Fruit fly (Drosophila melanogaster) whole organism, embryonic: ENCODE data around the gene Gr28a.

ENCODE experiments used
- BEAF-32 ChIP-seq: fragments of 200-800 bp; sonication (Bioruptor generic); optimal IDR thresholded peaks from 3 replicates; lab custom pipeline; 2017; ENCODE audit warnings: missing biosample characterization, missing genetic modification characterization, mild to moderate bottlenecking, moderate library complexity, missing genetic modification reagents
- Bgb ChIP-seq: fragments of 200-800 bp; sonication (Bioruptor generic); IDR thresholded peaks from 2 replicates; pipeline ENCODE4 v1.3.6; 2022; ENCODE audit warnings: missing biosample characterization, missing genetic modification characterization; ENCODE audit not compliant: partially characterized antibody
- CG10274 ChIP-seq: fragments of 200-800 bp; sonication (Bioruptor generic); optimal IDR thresholded peaks from 3 replicates; lab custom pipeline; 2017; ENCODE audit warnings: missing biosample characterization, mild to moderate bottlenecking, missing genetic modification characterization
- CG10979 ChIP-seq: fragments of 200-800 bp; sonication (Bioruptor generic); optimal IDR thresholded peaks from 2 replicates; lab custom pipeline; 2018; ENCODE audit warnings: missing biosample characterization, mild to moderate bottlenecking, missing genetic modification characterization, moderate library complexity
- CG11456 ChIP-seq: fragments of 200-800 bp; sonication (Bioruptor generic); IDR thresholded peaks from 3 replicates; pipeline ENCODE4 v1.3.6; 2022; ENCODE audit warnings: missing biosample characterization, missing genetic modification characterization
- CG11695 ChIP-seq: fragments of 200-800 bp; sonication (Bioruptor generic); IDR thresholded peaks from 3 replicates; pipeline ENCODE4 v1.3.6; 2022; ENCODE audit warnings: missing biosample characterization, missing genetic modification characterization
- CG11723 ChIP-seq: fragments of 200-800 bp; sonication (Bioruptor generic); optimal IDR thresholded peaks from 2 replicates; lab custom pipeline; 2017; ENCODE audit warnings: missing biosample characterization, mild to moderate bottlenecking, missing genetic modification characterization
- CG12391 ChIP-seq: fragments of 200-800 bp; sonication (Bioruptor generic); optimal IDR thresholded peaks from 3 replicates; lab custom pipeline; 2018; ENCODE audit warnings: missing biosample characterization, mild to moderate bottlenecking, missing genetic modification characterization, moderate library complexity
- CG13894 ChIP-seq: fragments of 200-800 bp; sonication (Bioruptor generic); optimal IDR thresholded peaks from 3 replicates; lab custom pipeline; 2018; ENCODE audit warnings: missing biosample characterization, mild to moderate bottlenecking, missing genetic modification characterization, moderate library complexity
- CG14014 ChIP-seq: fragments of 200-800 bp; sonication (Bioruptor generic); IDR thresholded peaks from 2 replicates; pipeline ENCODE4 v1.3.6; 2022; ENCODE audit warnings: missing biosample characterization, missing genetic modification characterization
- CG15073 ChIP-seq: fragments of 200-800 bp; sonication (Bioruptor generic); optimal IDR thresholded peaks from 2 replicates; lab custom pipeline; 2016; ENCODE audit warnings: missing biosample characterization, missing genetic modification characterization
- CG1647 ChIP-seq: fragments of 200-800 bp; sonication (Bioruptor generic); optimal IDR thresholded peaks from 3 replicates; lab custom pipeline; 2016; ENCODE audit warnings: missing biosample characterization, missing genetic modification characterization
- CG17829 ChIP-seq: fragments of 200-800 bp; optimal IDR thresholded peaks from 2 replicates; lab custom pipeline; 2019; ENCODE audit warnings: missing biosample characterization, mild to moderate bottlenecking, missing genetic modification characterization, moderate library complexity
- CG18599 ChIP-seq: fragments of 200-800 bp; sonication (Bioruptor generic); optimal IDR thresholded peaks from 3 replicates; lab custom pipeline; 2017; ENCODE audit warnings: missing biosample characterization, missing genetic modification characterization, mild to moderate bottlenecking, moderate library complexity, missing genetic modification reagents
- CG31224 ChIP-seq: fragments of 200-800 bp; sonication (Bioruptor generic); IDR thresholded peaks from 2 replicates; pipeline ENCODE4 v1.3.6; 2022; ENCODE audit warnings: missing biosample characterization, missing genetic modification characterization
- CG31365 ChIP-seq: fragments of 200-800 bp; sonication (Bioruptor generic); optimal IDR thresholded peaks from 2 replicates; lab custom pipeline; 2018; ENCODE audit warnings: missing biosample characterization, mild to moderate bottlenecking, missing genetic modification characterization
- CG31388 ChIP-seq: fragments of 200-800 bp; sonication (Bioruptor generic); optimal IDR thresholded peaks from 2 replicates; lab custom pipeline; 2016; ENCODE audit warnings: missing biosample characterization, missing genetic modification characterization
- CG3281 ChIP-seq: fragments of 200-800 bp; sonication (Bioruptor generic); optimal IDR thresholded peaks from 3 replicates; lab custom pipeline; 2017; ENCODE audit warnings: missing biosample characterization, mild to moderate bottlenecking, missing genetic modification characterization
- CG34224 ChIP-seq: fragments of 200-800 bp; sonication (Bioruptor generic); IDR thresholded peaks from 3 replicates; pipeline ENCODE4 v1.3.6; 2022; ENCODE audit warnings: missing biosample characterization, missing genetic modification characterization; ENCODE audit not compliant: partially characterized antibody
- CG7786 ChIP-seq: fragments of 200-800 bp; sonication (Bioruptor generic); optimal IDR thresholded peaks from 2 replicates; lab custom pipeline; 2016; ENCODE audit warnings: missing biosample characterization, missing genetic modification characterization
- CG9817 ChIP-seq: fragments of 200-800 bp; sonication (Bioruptor generic); optimal IDR thresholded peaks from 2 replicates; lab custom pipeline; 2018; ENCODE audit warnings: missing biosample characterization, mild to moderate bottlenecking, missing genetic modification characterization, moderate library complexity
- CTCF ChIP-seq: fragments of 200-800 bp; sonication (Bioruptor generic); optimal IDR thresholded peaks from 2 replicates; lab custom pipeline; 2017; ENCODE audit warnings: missing biosample characterization, mild to moderate bottlenecking, missing genetic modification characterization, moderate library complexity
- CoRest ChIP-seq: fragments of 200-800 bp; sonication (Bioruptor generic); optimal IDR thresholded peaks from 3 replicates; lab custom pipeline; 2018; ENCODE audit warnings: missing biosample characterization, mild to moderate bottlenecking, missing genetic modification characterization, moderate library complexity
- CrebB ChIP-seq: fragments of 200-800 bp; sonication (Bioruptor generic); optimal IDR thresholded peaks from 3 replicates; lab custom pipeline; 2018; ENCODE audit warnings: missing biosample characterization, mild to moderate bottlenecking, missing genetic modification characterization
- D ChIP-seq, 2 experiments: fragments of 200-800 bp in 1 of 2; fragments of >200 bp in 1 of 2; sonication (Bioruptor generic) in 1 of 2; optimal IDR thresholded peaks; 2 replicates in 1 of 2; 3 replicates in 1 of 2; lab custom pipeline; 2017; ENCODE audit warnings: mild to moderate bottlenecking in 1 of 2, missing biosample characterization in 1 of 2, missing genetic modification characterization in 1 of 2, missing genetic modification reagents in 1 of 2
- D19A ChIP-seq: fragments of 200-800 bp; optimal IDR thresholded peaks from 3 replicates; lab custom pipeline; 2019; ENCODE audit warnings: missing biosample characterization, mild to moderate bottlenecking, missing genetic modification characterization, moderate library complexity
- Hand ChIP-seq: fragments of 200-800 bp; sonication (Bioruptor generic); optimal IDR thresholded peaks from 2 replicates; lab custom pipeline; 2017; ENCODE audit warnings: mild to moderate bottlenecking, missing biosample characterization, missing genetic modification reagents, missing genetic modification characterization
- HmgZ ChIP-seq: fragments of 200-800 bp; sonication (Bioruptor generic); optimal IDR thresholded peaks from 2 replicates; lab custom pipeline; 2018; ENCODE audit warnings: missing biosample characterization, mild to moderate bottlenecking, missing genetic modification characterization
- Hmr ChIP-seq: fragments of 200-800 bp; sonication (Bioruptor generic); optimal IDR thresholded peaks from 3 replicates; lab custom pipeline; 2017; ENCODE audit warnings: mild to moderate bottlenecking, missing biosample characterization, missing genetic modification reagents, missing genetic modification characterization
- Jarid2 ChIP-seq: fragments of 200-800 bp; sonication (Bioruptor generic); optimal IDR thresholded peaks from 3 replicates; lab custom pipeline; 2017; ENCODE audit warnings: mild to moderate bottlenecking, missing biosample characterization, missing genetic modification reagents, missing genetic modification characterization
- Oli ChIP-seq: fragments of 200-800 bp; sonication (Bioruptor generic); optimal IDR thresholded peaks from 2 replicates; lab custom pipeline; 2018; ENCODE audit warnings: missing biosample characterization, mild to moderate bottlenecking, missing genetic modification characterization, moderate library complexity
- Ptx1 ChIP-seq: fragments of 200-800 bp; sonication (Bioruptor generic); IDR thresholded peaks from 2 replicates; pipeline ENCODE4 v1.3.6; 2022; ENCODE audit warnings: missing biosample characterization, missing genetic modification characterization
- Ravus ChIP-seq: fragments of 200-800 bp; sonication (Bioruptor generic); IDR thresholded peaks from 2 replicates; pipeline ENCODE4 v1.3.6; 2022; ENCODE audit warnings: missing biosample characterization, missing genetic modification characterization
- Sox102F ChIP-seq: fragments of 200-800 bp; sonication (Bioruptor generic); optimal IDR thresholded peaks from 2 replicates; lab custom pipeline; 2018; ENCODE audit warnings: missing biosample characterization, mild to moderate bottlenecking, missing genetic modification characterization, moderate library complexity
- chif ChIP-seq, 2 experiments: fragments of 200-800 bp; sonication (Bioruptor generic); optimal IDR thresholded peaks; 3 replicates each; lab custom pipeline; 2016; ENCODE audit warnings: missing biosample characterization in 2 of 2, missing genetic modification characterization in 2 of 2
- chm ChIP-seq: fragments of 200-800 bp; sonication (Bioruptor generic); IDR thresholded peaks from 2 replicates; pipeline ENCODE4 v1.3.6; 2022; ENCODE audit warnings: missing biosample characterization, missing genetic modification characterization
- cwo ChIP-seq: fragments of 200-800 bp; sonication (Bioruptor generic); optimal IDR thresholded peaks from 3 replicates; lab custom pipeline; 2017; ENCODE audit warnings: missing biosample characterization, missing genetic modification characterization, mild to moderate bottlenecking, moderate library complexity, missing genetic modification reagents
- danr ChIP-seq: fragments of 200-800 bp; sonication (Bioruptor generic); IDR thresholded peaks from 2 replicates; pipeline ENCODE4 v1.3.6; 2022; ENCODE audit warnings: missing biosample characterization, missing genetic modification characterization
- fd96Cb ChIP-seq: fragments of 200-800 bp; sonication (Bioruptor generic); optimal IDR thresholded peaks from 2 replicates; lab custom pipeline; 2018; ENCODE audit warnings: missing biosample characterization, mild to moderate bottlenecking, missing genetic modification characterization, moderate library complexity
- her ChIP-seq: fragments of 200-800 bp; sonication (Bioruptor generic); optimal IDR thresholded peaks from 2 replicates; lab custom pipeline; 2016; ENCODE audit warnings: missing biosample characterization, missing genetic modification characterization
- jumu ChIP-seq: fragments of 200-800 bp; sonication (Bioruptor generic); optimal IDR thresholded peaks from 3 replicates; lab custom pipeline; 2016; ENCODE audit warnings: missing biosample characterization, missing genetic modification characterization
- lbe ChIP-seq: fragments of 200-800 bp; sonication (Bioruptor generic); optimal IDR thresholded peaks from 2 replicates; lab custom pipeline; 2016; ENCODE audit warnings: missing biosample characterization, mild to moderate bottlenecking, missing genetic modification characterization
- lola ChIP-seq, 3 experiments: fragments of >200 bp in 2 of 3; fragments of 200-800 bp in 1 of 3; sonication (Bioruptor generic) in 1 of 3; optimal IDR thresholded peaks; 2 replicates each; lab custom pipeline; 2017 to 2019; ENCODE audit warnings: missing biosample characterization in 3 of 3, missing genetic modification characterization in 3 of 3, mild to moderate bottlenecking in 1 of 3, moderate library complexity in 1 of 3
- onecut ChIP-seq: fragments of 200-800 bp; sonication (Bioruptor generic); IDR thresholded peaks from 2 replicates; pipeline ENCODE4 v1.3.6; 2022; ENCODE audit warnings: missing biosample characterization, missing genetic modification characterization
- pan ChIP-seq, 4 experiments: fragments of >200 bp in 3 of 4; fragments of 200-800 bp in 1 of 4; sonication (Bioruptor generic) in 1 of 4; optimal IDR thresholded peaks in 3 of 4; IDR thresholded peaks in 1 of 4; 2 replicates each; pipeline versions ENCODE4 v1.3.6 to Lab custom; 2017 to 2022; ENCODE audit warnings: missing biosample characterization in 2 of 4, missing genetic modification characterization in 2 of 4, mixed read lengths in 1 of 4
- tgo ChIP-seq: fragments of 200-800 bp; sonication (Bioruptor generic); IDR thresholded peaks from 3 replicates; pipeline ENCODE4 v1.3.6; 2022; ENCODE audit warnings: missing biosample characterization, missing genetic modification characterization

Gene Gr28a

dm6 chr2L:7420305-7421287 is 33.4 kb downstream of the Gr28a start (continued):
- no peak for TF ChIP-seq D (optimal IDR thresholded peaks at IDR 0.05; lab: Kevin White, UChicago)
- TF ChIP-seq D (GFP tag; optimal IDR thresholded peaks at IDR 0.05; lab: Kevin White, UChicago), result peak; percentile 30
- no peak for TF ChIP-seq CG15073
- peak; percentile 4 for TF ChIP-seq CG10274 (GFP tag; lab: Kevin White, UChicago)
- peak; percentile 73 for TF ChIP-seq cwo (GFP tag; lab: Kevin White, UChicago)
- peak; percentile 74 for TF ChIP-seq Hand
- peak; percentile 37 for TF ChIP-seq CoRest (tag; lab: Kevin White, UChicago)
- TF ChIP-seq danr (GFP tag; lab: Robert Waterston, UW), result peak; percentile 37; the same call in 1 of the 2 replicates
- TF ChIP-seq chif (GFP tag; optimal IDR thresholded peaks at IDR 0.05; lab: Kevin White, UChicago), result peak; percentile 28 to 37
- TF ChIP-seq lbe (GFP tag; lab: Kevin White, UChicago), result peak; percentile 80
- TF ChIP-seq CG14014 (GFP tag; lab: Robert Waterston, UW), result peak; percentile 85
- TF ChIP-seq CG7786, result peak; percentile 82
- no peak for TF ChIP-seq CG31365 (tag; lab: Kevin White, UChicago)
- peak; percentile 52 for TF ChIP-seq CG1647 (GFP tag; lab: Kevin White, UChicago)
- peak; percentile 50 for TF ChIP-seq CG9817
- TF ChIP-seq D19A (tag; lab: Kevin White, UChicago), result peak; percentile 22
- TF ChIP-seq Hmr (GFP tag; lab: Kevin White, UChicago), result peak; percentile 91
- peak; percentile 27 for TF ChIP-seq Sox102F (GFP tag; lab: Kevin White, UChicago)
- TF ChIP-seq HmgZ (tag; lab: Kevin White, UChicago), result peak; percentile 69
- peak; percentile 81 for TF ChIP-seq chm (GFP tag; lab: Robert Waterston, UW)
- no peak for TF ChIP-seq Bgb (GFP tag; lab: Robert Waterston, UW)
- peak; percentile 50 for TF ChIP-seq Oli (tag; lab: Kevin White, UChicago)
- TF ChIP-seq CG13894 (tag; lab: Kevin White, UChicago), result peak; percentile 81
- peak; percentile 73 for TF ChIP-seq CG11695 (GFP tag; lab: Robert Waterston, UW)
- TF ChIP-seq CG34224 (GFP tag; lab: Robert Waterston, UW), result no peak
- peak in 1 of 3 experiments; percentile 27 for TF ChIP-seq lola (GFP tag; optimal IDR thresholded peaks at IDR 0.05; lab: Kevin White, UChicago)
- peak; percentile 17 for TF ChIP-seq jumu
- TF ChIP-seq CG31224 (GFP tag; lab: Robert Waterston, UW), result peak; percentile 65
- TF ChIP-seq CG11723 (GFP tag; lab: Kevin White, UChicago), result no peak
- TF ChIP-seq onecut (GFP tag; lab: Robert Waterston, UW), result peak; percentile 38
- peak; percentile 68 for TF ChIP-seq CG3281 (GFP tag; lab: Kevin White, UChicago)
- TF ChIP-seq fd96Cb (tag; lab: Kevin White, UChicago), result peak; percentile 38
- TF ChIP-seq CG12391 (tag; lab: Kevin White, UChicago), result peak; percentile 65
- no peak for TF ChIP-seq CG31388 (GFP tag; lab: Kevin White, UChicago)
- peak; percentile 47 for TF ChIP-seq CrebB (tag; lab: Kevin White, UChicago)
- TF ChIP-seq BEAF-32 (GFP tag; lab: Kevin White, UChicago), result no peak
- TF ChIP-seq tgo, result peak; percentile 63
- peak; percentile 44 for TF ChIP-seq CG10979 (tag; lab: Kevin White, UChicago)
- TF ChIP-seq CG17829 (tag; lab: Kevin White, UChicago), result no peak
- TF ChIP-seq Ravus (GFP tag; lab: Robert Waterston, UW), result peak; percentile 40
- no peak for TF ChIP-seq pan (optimal IDR thresholded peaks at IDR 0.05; lab: Kevin White, UChicago)
- TF ChIP-seq pan (GFP tag; optimal IDR thresholded peaks at IDR 0.05 in 1 of 2, IDR thresholded peaks at IDR 0.05 in 1 of 2), result peak in 1 of 2 experiments; percentile 54
- no peak for TF ChIP-seq CTCF (GFP tag; lab: Kevin White, UChicago)
- peak; percentile 94 for TF ChIP-seq CG18599 (GFP tag; lab: Kevin White, UChicago)
- TF ChIP-seq CG11456 (GFP tag; lab: Robert Waterston, UW), result peak; percentile 79; the same call in 2 of the 3 replicates
- peak; percentile 69 for TF ChIP-seq Ptx1
- peak; percentile 72 for TF ChIP-seq her (GFP tag; lab: Kevin White, UChicago)
- no peak for TF ChIP-seq Jarid2 (GFP tag; lab: Kevin White, UChicago)
